Fruit fly (Drosophila melanogaster): ENCODE measurements around the gene CG43248.
A peak's percentile ranks its signal among the peaks of the same experiment; 100 is the strongest.

DNA sequence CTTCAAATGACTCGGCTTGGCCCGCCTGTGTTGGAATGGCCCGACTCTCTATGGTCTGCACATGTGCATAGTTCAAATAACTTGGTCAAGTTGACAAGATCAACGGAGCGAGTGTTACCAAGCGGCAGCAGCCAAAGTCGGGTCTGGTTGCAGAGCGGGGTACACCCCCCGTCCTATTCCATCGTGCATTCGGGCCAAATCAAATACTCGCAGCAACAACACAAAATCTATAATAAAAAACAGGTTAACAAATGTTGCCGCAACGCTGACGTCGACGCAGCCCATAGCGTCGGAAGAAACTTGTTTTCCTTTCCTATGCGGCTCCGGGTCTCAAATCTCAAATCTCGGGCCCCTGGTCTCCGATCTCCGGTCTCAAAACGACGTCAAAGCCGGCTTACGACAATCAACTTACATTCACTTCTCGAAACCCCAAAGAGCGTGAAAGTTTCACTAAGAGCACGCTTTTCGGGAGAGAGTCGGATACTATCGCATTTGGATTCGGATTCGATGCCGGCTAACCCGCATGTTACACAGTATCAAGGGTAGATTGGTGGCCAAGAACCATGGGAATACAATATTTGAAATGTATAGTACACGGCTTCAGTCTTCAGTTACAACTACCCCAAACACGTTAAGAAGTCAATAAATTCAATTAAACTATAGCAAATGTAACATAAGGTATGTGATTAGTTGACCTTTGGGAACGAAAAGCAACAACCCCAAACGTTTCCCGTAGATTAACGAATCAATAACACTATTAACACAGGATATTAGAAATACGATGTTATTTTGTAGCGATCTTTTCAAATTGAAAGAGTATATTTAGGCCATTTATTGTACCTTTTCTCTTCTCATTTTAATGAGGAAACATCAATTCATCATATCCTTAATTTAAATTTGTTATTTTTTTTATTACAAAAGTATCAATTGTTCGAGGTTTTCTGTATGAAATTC, 3.3 kb upstream of the CG43248 start:
- TF ChIP-seq CG8301 (tag; optimal IDR thresholded peaks at IDR 0.05): peak; percentile 72
- TF ChIP-seq rn (GFP tag; IDR thresholded peaks at IDR 0.05): no peak
- TF ChIP-seq Ets98B (GFP tag; IDR thresholded peaks at IDR 0.05): no peak
- 0 out of 2 replicates have a peak, but pooled peaks have one; percentile 10 for TF ChIP-seq CG32121 (GFP tag; IDR thresholded peaks at IDR 0.05)
- TF ChIP-seq Pif1B (GFP tag; optimal IDR thresholded peaks at IDR 0.05): peak; percentile 42
- no peak for TF ChIP-seq gl (tag; optimal IDR thresholded peaks at IDR 0.05)
- TF ChIP-seq CG12605 (GFP tag; IDR thresholded peaks at IDR 0.05): 0 out of 2 replicates have a peak, but pooled peaks have one; percentile 9
- TF ChIP-seq CG10348 (GFP tag; IDR thresholded peaks at IDR 0.05): no peak
- TF ChIP-seq CG13204 (GFP tag; optimal IDR thresholded peaks at IDR 0.05): no peak
- peak; percentile 73 for TF ChIP-seq CG15710 (tag; optimal IDR thresholded peaks at IDR 0.05)
- TF ChIP-seq fd96Ca (GFP tag; IDR thresholded peaks at IDR 0.05): peak; percentile 18; the same call in 2 of the 3 replicates
- TF ChIP-seq Snoo (tag; optimal IDR thresholded peaks at IDR 0.05): peak; percentile 81
- TF ChIP-seq CG34367 (tag; optimal IDR thresholded peaks at IDR 0.05): peak; percentile 50
- peak; percentile 48; the same call in 2 of the 3 replicates for TF ChIP-seq CG4496 (GFP tag; IDR thresholded peaks at IDR 0.05)
